Worm (Caenorhabditis elegans): ENCODE data around the gene D1086.17.

ce11 chrV:14067816-14068296 lies at the start of gene D1086.17:
- no peak for TF ChIP-seq nhr-11 (tag; optimal IDR thresholded peaks at IDR 0.05)
- no peak for TF ChIP-seq ceh-45 (GFP tag; IDR thresholded peaks at IDR 0.05)
- TF ChIP-seq ets-4 (tag; optimal IDR thresholded peaks at IDR 0.05), result no peak
- no peak for TF ChIP-seq ceh-48 (tag; optimal IDR thresholded peaks at IDR 0.05)
- TF ChIP-seq ceh-9 (tag; optimal IDR thresholded peaks at IDR 0.05), result no peak
- no peak for TF ChIP-seq K02D7.2 (tag; optimal IDR thresholded peaks at IDR 0.05)
- no peak for TF ChIP-seq sdc-2 (tag; optimal IDR thresholded peaks at IDR 0.05)
- no peak for TF ChIP-seq zip-5 (tag; optimal IDR thresholded peaks at IDR 0.05)
- TF ChIP-seq pha-4 (tag; optimal IDR thresholded peaks at IDR 0.05), result no peak
- no peak for TF ChIP-seq pqm-1 (tag; optimal IDR thresholded peaks at IDR 0.05)
- TF ChIP-seq fkh-10 (GFP tag; optimal IDR thresholded peaks at IDR 0.05), result no peak
- TF ChIP-seq ref-2 (tag; optimal IDR thresholded peaks at IDR 0.05), result no peak
- TF ChIP-seq F13H6.1 (tag; optimal IDR thresholded peaks at IDR 0.05), result no peak
